Fruit fly (Drosophila melanogaster) whole organism, embryonic: Measurements from ENCODE around the gene CG8312.

Experiments used
- B-H2 ChIP-seq: fragments of 200-800 bp; sonication (Bioruptor generic); optimal IDR thresholded peaks from 2 replicates; lab custom pipeline; 2018; ENCODE audit warnings: missing biosample characterization, mild to moderate bottlenecking, missing genetic modification characterization
- CG10654 ChIP-seq: fragments of 200-800 bp; sonication (Bioruptor generic); optimal IDR thresholded peaks from 2 replicates; lab custom pipeline; 2016; ENCODE audit warnings: missing biosample characterization, missing genetic modification characterization
- CG11504 ChIP-seq: fragments of 200-800 bp; sonication (Bioruptor generic); optimal IDR thresholded peaks from 3 replicates; lab custom pipeline; 2019; ENCODE audit warnings: missing biosample characterization, mild to moderate bottlenecking, missing genetic modification characterization, moderate library complexity
- CG11560 ChIP-seq: fragments of 200-800 bp; sonication (Bioruptor generic); IDR thresholded peaks from 3 replicates; pipeline ENCODE4 v1.3.6; 2022; ENCODE audit warnings: missing biosample characterization, missing genetic modification characterization
- CG15696 ChIP-seq: fragments of 200-800 bp; sonication (Bioruptor generic); optimal IDR thresholded peaks from 2 replicates; lab custom pipeline; 2019; ENCODE audit warnings: missing biosample characterization, mild to moderate bottlenecking, missing genetic modification characterization, moderate library complexity
- CG18011 ChIP-seq: fragments of 200-800 bp; sonication (Bioruptor generic); optimal IDR thresholded peaks from 2 replicates; lab custom pipeline; 2017; ENCODE audit warnings: missing biosample characterization, missing genetic modification characterization, mild to moderate bottlenecking, moderate library complexity, missing genotype
- CG18476 ChIP-seq: fragments of 200-800 bp; sonication (Bioruptor generic); optimal IDR thresholded peaks from 2 replicates; lab custom pipeline; 2016; ENCODE audit warnings: missing biosample characterization, mild to moderate bottlenecking, missing genetic modification characterization
- CG2199 ChIP-seq: fragments of 200-800 bp; sonication (Bioruptor generic); IDR thresholded peaks from 3 replicates; pipeline ENCODE4 v1.3.6; 2022; ENCODE audit warnings: missing biosample characterization, missing genetic modification characterization
- CG4282 ChIP-seq: fragments of 200-800 bp; sonication (Bioruptor generic); optimal IDR thresholded peaks from 2 replicates; lab custom pipeline; 2016; ENCODE audit warnings: missing biosample characterization, missing genetic modification characterization
- CG9437 ChIP-seq: fragments of 200-800 bp; sonication (Bioruptor generic); optimal IDR thresholded peaks from 2 replicates; lab custom pipeline; 2018; ENCODE audit warnings: missing biosample characterization, mild to moderate bottlenecking, missing genetic modification characterization
- CG9817 ChIP-seq: fragments of 200-800 bp; sonication (Bioruptor generic); optimal IDR thresholded peaks from 2 replicates; lab custom pipeline; 2018; ENCODE audit warnings: missing biosample characterization, mild to moderate bottlenecking, missing genetic modification characterization, moderate library complexity
- D ChIP-seq, 2 experiments: fragments of 200-800 bp in 1 of 2; fragments of >200 bp in 1 of 2; sonication (Bioruptor generic) in 1 of 2; optimal IDR thresholded peaks; 2 replicates in 1 of 2; 3 replicates in 1 of 2; lab custom pipeline; 2017; ENCODE audit warnings: mild to moderate bottlenecking in 1 of 2, missing biosample characterization in 1 of 2, missing genetic modification characterization in 1 of 2, missing genetic modification reagents in 1 of 2
- D19A ChIP-seq: fragments of 200-800 bp; optimal IDR thresholded peaks from 3 replicates; lab custom pipeline; 2019; ENCODE audit warnings: missing biosample characterization, mild to moderate bottlenecking, missing genetic modification characterization, moderate library complexity
- Elba2 ChIP-seq: fragments of 200-800 bp; sonication (Bioruptor generic); optimal IDR thresholded peaks from 3 replicates; lab custom pipeline; 2016; ENCODE audit warnings: missing biosample characterization, missing genetic modification characterization
- Ets65A ChIP-seq: fragments of 200-800 bp; sonication (Bioruptor generic); peaks from one replicate; lab custom pipeline; 2016; ENCODE audit warnings: missing biosample characterization, missing genetic modification characterization
- Hmx ChIP-seq: fragments of 200-800 bp; sonication (Bioruptor generic); optimal IDR thresholded peaks from 2 replicates; lab custom pipeline; 2016; ENCODE audit warnings: missing biosample characterization, missing genetic modification characterization
- Hr78 ChIP-seq, 2 experiments: fragments of 200-800 bp in 1 of 2; fragments of >200 bp in 1 of 2; sonication (Bioruptor generic) in 1 of 2; optimal IDR thresholded peaks; 2 replicates each; lab custom pipeline; 2017 to 2019; ENCODE audit warnings: missing biosample characterization in 2 of 2, missing genetic modification characterization in 2 of 2, mild to moderate bottlenecking in 1 of 2, moderate library complexity in 1 of 2
- Kr ChIP-seq: fragments of 200-800 bp; sonication (Bioruptor generic); optimal IDR thresholded peaks from 2 replicates; lab custom pipeline; 2017; ENCODE audit warnings: missing biosample characterization, mild to moderate bottlenecking, missing genetic modification characterization
- Med ChIP-seq: fragments of 200-800 bp; sonication (Bioruptor generic); peaks from one replicate; lab custom pipeline; 2016; ENCODE audit warnings: missing biosample characterization, missing genetic modification characterization, mild to moderate bottlenecking, inconsistent platforms, moderate library complexity
- Ravus ChIP-seq: fragments of 200-800 bp; sonication (Bioruptor generic); IDR thresholded peaks from 2 replicates; pipeline ENCODE4 v1.3.6; 2022; ENCODE audit warnings: missing biosample characterization, missing genetic modification characterization
- Rx ChIP-seq: fragments of 200-800 bp; sonication (Bioruptor generic); IDR thresholded peaks from 2 replicates; pipeline ENCODE4 v1.3.6; 2022; ENCODE audit warnings: missing biosample characterization, missing genetic modification characterization
- Sox100B ChIP-seq: fragments of 200-800 bp; sonication (Bioruptor generic); optimal IDR thresholded peaks from 3 replicates; lab custom pipeline; 2018; ENCODE audit warnings: missing biosample characterization, mild to moderate bottlenecking, missing genetic modification characterization
- Trl ChIP-seq, 3 experiments: fragments of >200 bp in 2 of 3; fragments of 200-800 bp in 1 of 3; sonication (Bioruptor generic) in 1 of 3; optimal IDR thresholded peaks; 2 replicates in 1 of 3; 3 replicates in 2 of 3; lab custom pipeline; 2016 to 2017; ENCODE audit warnings: missing biosample characterization in 1 of 3, missing genetic modification characterization in 1 of 3
- Vsx1 ChIP-seq: fragments of 200-800 bp; sonication (Bioruptor generic); optimal IDR thresholded peaks from 2 replicates; lab custom pipeline; 2017; ENCODE audit warnings: missing biosample characterization, mild to moderate bottlenecking, missing genetic modification characterization, missing genetic modification reagents
- cad ChIP-seq: fragments of >200 bp; optimal IDR thresholded peaks from 2 replicates; lab custom pipeline; 2017; ENCODE audit warnings: missing biosample characterization, missing genetic modification characterization
- danr ChIP-seq: fragments of 200-800 bp; sonication (Bioruptor generic); IDR thresholded peaks from 2 replicates; pipeline ENCODE4 v1.3.6; 2022; ENCODE audit warnings: missing biosample characterization, missing genetic modification characterization
- dmrt11E ChIP-seq: fragments of 200-800 bp; sonication (Bioruptor generic); optimal IDR thresholded peaks from 3 replicates; lab custom pipeline; 2018; ENCODE audit warnings: missing biosample characterization, mild to moderate bottlenecking, missing genetic modification characterization, moderate library complexity
- gem ChIP-seq: fragments of 200-800 bp; sonication (Bioruptor generic); optimal IDR thresholded peaks from 2 replicates; lab custom pipeline; 2019; ENCODE audit warnings: missing biosample characterization, mild to moderate bottlenecking, missing genetic modification characterization, moderate library complexity
- grn ChIP-seq: fragments of 200-800 bp; sonication (Bioruptor generic); optimal IDR thresholded peaks from 3 replicates; lab custom pipeline; 2017; ENCODE audit warnings: missing biosample characterization, missing genetic modification characterization
- gro ChIP-seq: fragments of 200-800 bp; sonication (Bioruptor generic); optimal IDR thresholded peaks from 2 replicates; lab custom pipeline; 2016; ENCODE audit warnings: missing biosample characterization, missing genetic modification characterization
- gsb-n ChIP-seq: fragments of 200-800 bp; sonication (Bioruptor generic); optimal IDR thresholded peaks from 3 replicates; lab custom pipeline; 2018; ENCODE audit warnings: missing biosample characterization, mild to moderate bottlenecking, missing genetic modification characterization
- hb ChIP-seq: fragments of 200-800 bp; sonication (Bioruptor generic); IDR thresholded peaks from 3 replicates; pipeline ENCODE4 v1.3.6; 2022; ENCODE audit warnings: missing biosample characterization, missing genetic modification characterization; ENCODE audit not compliant: partially characterized antibody
- kah ChIP-seq: fragments of 200-800 bp; sonication (Bioruptor generic); optimal IDR thresholded peaks from 2 replicates; lab custom pipeline; 2018; ENCODE audit warnings: missing biosample characterization, mild to moderate bottlenecking, missing genetic modification characterization
- kay ChIP-seq: fragments of 200-800 bp; sonication (Bioruptor generic); optimal IDR thresholded peaks from 2 replicates; lab custom pipeline; 2016; ENCODE audit warnings: missing biosample characterization, missing genetic modification characterization
- kni ChIP-seq: fragments of 200-800 bp; sonication (Bioruptor generic); optimal IDR thresholded peaks from 3 replicates; lab custom pipeline; 2017; ENCODE audit warnings: mild to moderate bottlenecking, missing biosample characterization, missing genetic modification reagents, missing genetic modification characterization
- nom ChIP-seq: fragments of 200-800 bp; sonication (Bioruptor generic); optimal IDR thresholded peaks from 2 replicates; lab custom pipeline; 2017; ENCODE audit warnings: missing biosample characterization, missing genetic modification characterization, mild to moderate bottlenecking, moderate library complexity, missing genetic modification reagents
- org-1 ChIP-seq: fragments of 200-800 bp; sonication (Bioruptor generic); optimal IDR thresholded peaks from 2 replicates; lab custom pipeline; 2017; ENCODE audit warnings: missing biosample characterization, missing genetic modification characterization
- salm ChIP-seq: fragments of 200-800 bp; sonication (Bioruptor generic); optimal IDR thresholded peaks from 2 replicates; lab custom pipeline; 2018; ENCODE audit warnings: missing biosample characterization, mild to moderate bottlenecking, missing genetic modification characterization
- schlank ChIP-seq: fragments of 200-800 bp; sonication (Bioruptor generic); optimal IDR thresholded peaks from 2 replicates; lab custom pipeline; 2018; ENCODE audit warnings: missing biosample characterization, mild to moderate bottlenecking, missing genetic modification characterization
- sd ChIP-seq: fragments of 200-800 bp; sonication (Bioruptor generic); optimal IDR thresholded peaks from 3 replicates; lab custom pipeline; 2018; ENCODE audit warnings: missing biosample characterization, mild to moderate bottlenecking, missing genetic modification characterization, moderate library complexity
- sens ChIP-seq: fragments of 200-800 bp; sonication (Bioruptor generic); peaks from one replicate; lab custom pipeline; 2016; ENCODE audit warnings: missing biosample characterization, missing genetic modification characterization
- sqz ChIP-seq: fragments of 200-800 bp; sonication (Bioruptor generic); optimal IDR thresholded peaks from 3 replicates; lab custom pipeline; 2018; ENCODE audit warnings: missing biosample characterization, mild to moderate bottlenecking, missing genetic modification characterization
- sug ChIP-seq: fragments of 200-800 bp; optimal IDR thresholded peaks from 2 replicates; lab custom pipeline; 2019; ENCODE audit warnings: missing biosample characterization, mild to moderate bottlenecking, missing genetic modification characterization, moderate library complexity
- tll ChIP-seq, 2 experiments: fragments of 200-800 bp in 1 of 2; fragments of >200 bp in 1 of 2; sonication (Bioruptor generic) in 1 of 2; optimal IDR thresholded peaks; 2 replicates each; lab custom pipeline; 2017 to 2019; ENCODE audit warnings: missing biosample characterization in 2 of 2, missing genetic modification characterization in 2 of 2, mild to moderate bottlenecking in 1 of 2, moderate library complexity in 1 of 2
- tup ChIP-seq: fragments of 200-800 bp; sonication (Bioruptor generic); optimal IDR thresholded peaks from 2 replicates; lab custom pipeline; 2016; ENCODE audit warnings: missing biosample characterization, mild to moderate bottlenecking, missing genetic modification characterization, moderate library complexity
- zen ChIP-seq: fragments of 200-800 bp; sonication (Bioruptor generic); optimal IDR thresholded peaks from 3 replicates; lab custom pipeline; 2018; ENCODE audit warnings: missing biosample characterization, mild to moderate bottlenecking, missing genetic modification characterization, moderate library complexity

CG8312 gene

DNA sequence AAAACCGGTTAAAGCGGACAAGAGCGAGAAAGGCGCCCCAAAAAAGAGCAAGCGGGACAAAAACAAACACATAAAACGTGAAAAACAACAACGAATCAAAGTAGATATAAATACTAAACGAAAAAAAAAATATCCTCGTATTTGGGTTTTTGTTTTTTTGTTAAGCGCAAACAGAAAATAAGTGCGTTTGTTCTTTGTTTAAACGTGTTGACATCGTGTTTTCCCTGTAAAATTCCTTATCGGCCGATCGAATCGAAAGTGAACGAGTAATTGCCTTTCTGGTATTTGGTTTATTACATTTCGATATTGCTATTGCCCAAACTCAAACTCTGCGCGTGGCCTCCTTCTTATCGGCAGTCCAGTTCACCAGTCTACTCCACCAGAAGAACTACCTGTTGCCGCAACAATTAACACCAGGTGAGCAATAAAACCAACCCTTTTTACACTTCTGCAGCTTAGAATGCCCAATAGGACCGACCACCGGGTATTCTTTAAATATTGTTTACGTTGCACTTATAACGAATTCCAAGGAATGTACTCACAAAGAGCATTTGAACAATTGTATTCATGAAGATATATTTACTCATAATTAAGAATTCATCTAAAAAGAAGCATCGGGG, 770 bp downstream of the CG8312 start:
- TF ChIP-seq sd (tag; lab: Kevin White, UChicago) = peak; percentile 71
- TF ChIP-seq D19A (tag; lab: Kevin White, UChicago) = peak; percentile 88
- TF ChIP-seq org-1 (GFP tag; lab: Kevin White, UChicago) = no peak
- peak; percentile 14 for TF ChIP-seq dmrt11E
- TF ChIP-seq kah (GFP tag; lab: Kevin White, UChicago) = peak; percentile 29
- TF ChIP-seq D (optimal IDR thresholded peaks at IDR 0.05; lab: Kevin White, UChicago) = no peak
- peak; percentile 1 for TF ChIP-seq D (GFP tag; optimal IDR thresholded peaks at IDR 0.05; lab: Kevin White, UChicago)
- TF ChIP-seq Trl (optimal IDR thresholded peaks at IDR 0.05; lab: Kevin White, UChicago) = no peak
- TF ChIP-seq Trl (GFP tag; optimal IDR thresholded peaks at IDR 0.05; lab: Kevin White, UChicago) = no peak
- no peak for TF ChIP-seq kay (GFP tag; lab: Kevin White, UChicago)
- TF ChIP-seq Elba2 (GFP tag; lab: Kevin White, UChicago) = peak; percentile 89
- peak; percentile 3 for TF ChIP-seq zen (tag; lab: Kevin White, UChicago)
- no peak for TF ChIP-seq tup
- TF ChIP-seq Med = peak; percentile 71
- no peak for TF ChIP-seq Rx
- peak; percentile 79 for TF ChIP-seq grn (GFP tag; lab: Kevin White, UChicago)
- TF ChIP-seq gsb-n (tag; lab: Kevin White, UChicago) = peak; percentile 2
- peak; percentile 3 for TF ChIP-seq CG15696 (tag; lab: Kevin White, UChicago)
- no peak for TF ChIP-seq CG18011 (GFP tag; lab: Kevin White, UChicago)
- TF ChIP-seq tll (GFP tag; optimal IDR thresholded peaks at IDR 0.05; lab: Kevin White, UChicago) = peak in 1 of 2 experiments; percentile 7
- TF ChIP-seq sug (tag; lab: Kevin White, UChicago) = peak; percentile 11
- TF ChIP-seq Sox100B = no peak
- TF ChIP-seq Kr (GFP tag; lab: Kevin White, UChicago) = peak; percentile 63
- TF ChIP-seq gem = peak; percentile 10
- peak; percentile 16 for TF ChIP-seq nom (GFP tag; lab: Kevin White, UChicago)
- TF ChIP-seq Vsx1 (GFP tag; lab: Kevin White, UChicago) = peak; percentile 61
- no peak for TF ChIP-seq gro (GFP tag; lab: Kevin White, UChicago)
- TF ChIP-seq sens (GFP tag; lab: Kevin White, UChicago) = peak; percentile 75
- TF ChIP-seq kni (GFP tag; lab: Kevin White, UChicago) = peak; percentile 43
- TF ChIP-seq cad (GFP tag; lab: Kevin White, UChicago) = peak; percentile 53
- peak; percentile 56 for TF ChIP-seq sqz (GFP tag; lab: Kevin White, UChicago)
- TF ChIP-seq CG11504 (tag; lab: Kevin White, UChicago) = peak; percentile 4
- TF ChIP-seq, all 482 proteins: peak for 22

- TF ChIP-seq hb (GFP tag; lab: Robert Waterston, UW) = no peak
- peak; percentile 70 for TF ChIP-seq Ets65A (GFP tag; lab: Kevin White, UChicago)
- no peak for TF ChIP-seq danr (GFP tag; lab: Robert Waterston, UW)
- TF ChIP-seq CG9437 (GFP tag; lab: Kevin White, UChicago) = no peak
- no peak for TF ChIP-seq CG4282
- no peak for TF ChIP-seq schlank (tag; lab: Kevin White, UChicago)
- TF ChIP-seq nom (GFP tag; lab: Kevin White, UChicago) = peak; percentile 28
- no peak for TF ChIP-seq Ravus (GFP tag; lab: Robert Waterston, UW)
- 0 out of 3 replicates have a peak, but pooled peaks have one; percentile 8 for TF ChIP-seq CG2199 (GFP tag; lab: Robert Waterston, UW)
- no peak for TF ChIP-seq CG9817 (tag; lab: Kevin White, UChicago)
- TF ChIP-seq CG18476 (GFP tag; lab: Kevin White, UChicago) = no peak
- no peak for TF ChIP-seq CG10654 (GFP tag; lab: Kevin White, UChicago)
- TF ChIP-seq Rx = no peak
- TF ChIP-seq CG11560 = no peak
- TF ChIP-seq Hr78 (GFP tag; optimal IDR thresholded peaks at IDR 0.05; lab: Kevin White, UChicago) = no peak
- peak; percentile 7 for TF ChIP-seq B-H2 (GFP tag; lab: Kevin White, UChicago)
- no peak for TF ChIP-seq salm (tag; lab: Kevin White, UChicago)
- no peak for TF ChIP-seq Hmx (GFP tag; lab: Kevin White, UChicago)
These were observed 2.5 kb downstream of the CG8312 start for dm6 chr3R:9593408-9594250.
